Fruit fly (Drosophila melanogaster) whole organism, wandering third instar larva: ENCODE data around the gene CG13813.

Experiments used
- GATAd ChIP-seq: sonication (Bioruptor generic); optimal IDR thresholded peaks from 2 replicates; lab custom pipeline; 2016; ENCODE audit warnings: missing biosample characterization, missing genetic modification characterization
- HLH106 ChIP-seq: fragments of 200-800 bp; optimal IDR thresholded peaks from 3 replicates; lab custom pipeline; 2019; ENCODE audit warnings: missing biosample characterization, mild to moderate bottlenecking, missing genetic modification characterization, moderate library complexity
- Mio ChIP-seq: sonication (Bioruptor generic); optimal IDR thresholded peaks from 2 replicates; lab custom pipeline; 2016; ENCODE audit warnings: missing biosample characterization, missing genetic modification characterization
- N ChIP-seq: fragments of >200 bp; optimal IDR thresholded peaks from 2 replicates; lab custom pipeline; 2018; ENCODE audit warnings: missing biosample characterization, missing external identifiers, missing genetic modification characterization
- OdsH ChIP-seq: fragments of 200-800 bp; sonication (Bioruptor generic); optimal IDR thresholded peaks from 2 replicates; lab custom pipeline; 2016; ENCODE audit warnings: missing biosample characterization, mild to moderate bottlenecking, missing genetic modification characterization
- Rel ChIP-seq, 2 experiments: fragments of 200-800 bp; sonication (Bioruptor generic) in 1 of 2; optimal IDR thresholded peaks; 2 replicates in 1 of 2; 3 replicates in 1 of 2; lab custom pipeline; 2016 to 2019; ENCODE audit warnings: mild to moderate bottlenecking in 2 of 2, missing biosample characterization in 2 of 2, missing genetic modification characterization in 2 of 2, moderate library complexity in 1 of 2
- foxo ChIP-seq, 2 experiments: fragments of 200-800 bp; sonication (Bioruptor generic); optimal IDR thresholded peaks; 2 replicates in 1 of 2; 3 replicates in 1 of 2; lab custom pipeline; 2016 to 2017; ENCODE audit warnings: missing biosample characterization in 2 of 2, missing genetic modification characterization in 2 of 2
- fru ChIP-seq: fragments of 200-800 bp; sonication (Bioruptor generic); optimal IDR thresholded peaks from 3 replicates; lab custom pipeline; 2016; ENCODE audit warnings: missing biosample characterization, mild to moderate bottlenecking, missing genetic modification characterization
- pan ChIP-seq: fragments of >200 bp; optimal IDR thresholded peaks from 2 replicates; lab custom pipeline; 2017
- sv ChIP-seq: fragments of 200-800 bp; sonication (Bioruptor generic); optimal IDR thresholded peaks from 3 replicates; lab custom pipeline; 2016; ENCODE audit warnings: missing biosample characterization, missing genetic modification characterization

DNA sequence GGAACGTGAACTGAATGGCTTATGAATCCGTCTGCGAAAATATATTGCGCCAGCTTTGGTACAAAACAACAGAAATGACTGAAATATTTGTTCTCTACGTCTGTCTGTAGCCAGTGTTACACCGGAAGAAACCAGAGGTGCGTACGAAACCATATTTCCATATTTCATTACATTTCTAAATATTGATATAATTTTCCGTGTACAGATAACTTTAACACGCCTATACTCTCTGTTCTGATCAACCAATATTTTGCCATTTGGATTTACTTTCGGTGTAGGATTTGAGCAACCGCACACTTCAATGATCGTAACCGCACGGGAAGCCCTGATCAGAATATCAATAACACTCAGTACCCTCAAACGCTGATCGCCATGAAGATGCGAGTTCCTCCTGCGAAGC is 36.7 kb upstream of the CG13813 start:
- no peak for TF ChIP-seq N (GFP tag; lab: Kevin White, UChicago)
- no peak for TF ChIP-seq Rel (GFP tag; optimal IDR thresholded peaks at IDR 0.05; lab: Kevin White, UChicago)
- no peak for TF ChIP-seq Rel (tag; optimal IDR thresholded peaks at IDR 0.05; lab: Kevin White, UChicago)
- peak; percentile 67 for TF ChIP-seq fru (GFP tag; lab: Kevin White, UChicago)
- TF ChIP-seq OdsH (GFP tag; lab: Kevin White, UChicago): peak; percentile 61
- no peak for TF ChIP-seq GATAd (GFP tag; lab: Kevin White, UChicago)
- no peak for TF ChIP-seq Mio (GFP tag; lab: Kevin White, UChicago)
- TF ChIP-seq HLH106 (tag; lab: Kevin White, UChicago): peak; percentile 71
- no peak for TF ChIP-seq sv (GFP tag; lab: Kevin White, UChicago)
- peak in 1 of 2 experiments; percentile 77 for TF ChIP-seq foxo (GFP tag; optimal IDR thresholded peaks at IDR 0.05; lab: Kevin White, UChicago)
- no peak for TF ChIP-seq pan (lab: Kevin White, UChicago)
